Worm (Caenorhabditis elegans): Measurements from ENCODE around the gene Y49F6B.12.

Y49F6B.12 gene

ce11 chrII:3520988-3521850, 49.0 kb upstream of the Y49F6B.12 start, which contains the start of gene W09G10.9 (continued):
- TF ChIP-seq syd-9 (tag; optimal IDR thresholded peaks at IDR 0.05) (no peak), ceh-48 (tag; optimal IDR thresholded peaks at IDR 0.05) (peak; percentile 62), ceh-34 (tag; optimal IDR thresholded peaks at IDR 0.05) (peak; percentile 62), K09A11.1 (tag; optimal IDR thresholded peaks at IDR 0.05; ENCODE audit: insufficient read depth) (peak; percentile 26), dve-1 (tag; optimal IDR thresholded peaks at IDR 0.05) (peak; percentile 12), K02D7.2 (tag; optimal IDR thresholded peaks at IDR 0.05) (peak; percentile 56), hlh-6 (tag; optimal IDR thresholded peaks at IDR 0.05) (peak; percentile 77), ref-2 (tag; optimal IDR thresholded peaks at IDR 0.05) (peak; percentile 65), ceh-45 (GFP tag; IDR thresholded peaks at IDR 0.05) (peak; percentile 79), ceh-24 (tag; optimal IDR thresholded peaks at IDR 0.05) (no peak), rnt-1 (tag; optimal IDR thresholded peaks at IDR 0.05) (peak; percentile 63), sox-4 (tag; optimal IDR thresholded peaks at IDR 0.05) (peak; percentile 80), C38D4.7 (GFP tag; optimal IDR thresholded peaks at IDR 0.05) (peak; percentile 63), nhr-232 (tag; optimal IDR thresholded peaks at IDR 0.05) (peak; percentile 65), C08G9.2 (tag; optimal IDR thresholded peaks at IDR 0.05) (peak; percentile 4), pax-1 (tag; optimal IDR thresholded peaks at IDR 0.05) (no peak), hlh-15 (tag; optimal IDR thresholded peaks at IDR 0.05) (peak; percentile 49), unc-42 (tag; optimal IDR thresholded peaks at IDR 0.05) (no peak), pqm-1 (tag; optimal IDR thresholded peaks at IDR 0.05) (no peak), unc-3 (GFP tag; conservative IDR thresholded peaks at IDR 0.05) (peak; percentile 90), unc-3 (tag; optimal IDR thresholded peaks at IDR 0.05) (peak; percentile 71), ceh-19 (GFP tag; optimal IDR thresholded peaks at IDR 0.05) (peak; percentile 77), lin-11 (tag; optimal IDR thresholded peaks at IDR 0.05) (peak; percentile 79), ama-1 (optimal IDR thresholded peaks at IDR 0.05) (no peak), unc-86 (tag; optimal IDR thresholded peaks at IDR 0.05) (peak; percentile 75), ztf-16 (tag; optimal IDR thresholded peaks at IDR 0.05) (peak; percentile 57), hlh-30 (tag; optimal IDR thresholded peaks at IDR 0.05; ENCODE audit: insufficient read depth) (peak; percentile 5), hlh-13 (GFP tag; optimal IDR thresholded peaks at IDR 0.05) (peak; percentile 54), ahr-1 (tag; optimal IDR thresholded peaks at IDR 0.05) (peak; percentile 46)

ce11 chrII:3518961-3519544, 46.8 kb upstream of the Y49F6B.12 start, which contains the start of gene clec-126:
TSS of gene clec-126 (plus strand) at chrII:3519494.
- TF ChIP-seq hlh-30 (tag; optimal IDR thresholded peaks at IDR 0.05; ENCODE audit: insufficient read depth) (peak; percentile 43), C38D4.7 (GFP tag; optimal IDR thresholded peaks at IDR 0.05) (peak; percentile 75), ama-1 (optimal IDR thresholded peaks at IDR 0.05) (no peak), mec-3 (tag; optimal IDR thresholded peaks at IDR 0.05; ENCODE audit: borderline replicate concordance) (peak; percentile 0), ceh-19 (GFP tag; optimal IDR thresholded peaks at IDR 0.05) (peak; percentile 68), ttx-3 (tag; optimal IDR thresholded peaks at IDR 0.05) (peak; percentile 60), che-1 (tag; optimal IDR thresholded peaks at IDR 0.05) (peak; percentile 75), pqm-1 (tag; optimal IDR thresholded peaks at IDR 0.05) (peak; percentile 80), ceh-24 (tag; optimal IDR thresholded peaks at IDR 0.05) (no peak), ref-2 (tag; optimal IDR thresholded peaks at IDR 0.05) (peak; percentile 81), dmd-4 (tag; optimal IDR thresholded peaks at IDR 0.05; ENCODE audit: borderline replicate concordance) (peak; percentile 62), ztf-16 (tag; optimal IDR thresholded peaks at IDR 0.05) (peak; percentile 45), ceh-18 (tag; optimal IDR thresholded peaks at IDR 0.05) (peak; percentile 71), lin-11 (tag; optimal IDR thresholded peaks at IDR 0.05) (peak; percentile 64), fkh-10 (GFP tag; optimal IDR thresholded peaks at IDR 0.05) (no peak), ceh-45 (GFP tag; IDR thresholded peaks at IDR 0.05) (0 out of 2 replicates have a peak, but pooled peaks have one; percentile 7), rnt-1 (tag; optimal IDR thresholded peaks at IDR 0.05) (peak; percentile 34), hlh-6 (tag; optimal IDR thresholded peaks at IDR 0.05) (peak; percentile 85), fax-1 (tag; optimal IDR thresholded peaks at IDR 0.05) (peak; percentile 44), unc-86 (tag; optimal IDR thresholded peaks at IDR 0.05) (peak; percentile 69), zip-5 (tag; optimal IDR thresholded peaks at IDR 0.05) (peak; percentile 65), tbx-2 (tag; optimal IDR thresholded peaks at IDR 0.05) (peak; percentile 76), npax-4 (tag; optimal IDR thresholded peaks at IDR 0.05) (peak; percentile 46), hlh-13 (GFP tag; optimal IDR thresholded peaks at IDR 0.05) (peak; percentile 54), elt-4 (tag; optimal IDR thresholded peaks at IDR 0.05) (peak; percentile 9), K02D7.2 (tag; optimal IDR thresholded peaks at IDR 0.05) (peak; percentile 61), ceh-14 (tag; optimal IDR thresholded peaks at IDR 0.05) (peak; percentile 77), ceh-34 (tag; optimal IDR thresholded peaks at IDR 0.05) (peak; percentile 51), hlh-15 (tag; optimal IDR thresholded peaks at IDR 0.05) (peak; percentile 37), gmeb-2 (tag; optimal IDR thresholded peaks at IDR 0.05) (peak; percentile 52), sox-4 (tag; optimal IDR thresholded peaks at IDR 0.05) (peak; percentile 65), sox-2 (GFP tag; IDR thresholded peaks at IDR 0.05) (no peak; the same call in 1 of the 2 replicates), nfya-1 (tag; optimal IDR thresholded peaks at IDR 0.05) (peak; percentile 64), F13H6.1 (tag; optimal IDR thresholded peaks at IDR 0.05) (peak; percentile 12), unc-42 (tag; optimal IDR thresholded peaks at IDR 0.05) (peak; percentile 85)
